Worm (Caenorhabditis elegans): ENCODE data around the gene D1025.1.

The D1025.1 gene

DNA sequence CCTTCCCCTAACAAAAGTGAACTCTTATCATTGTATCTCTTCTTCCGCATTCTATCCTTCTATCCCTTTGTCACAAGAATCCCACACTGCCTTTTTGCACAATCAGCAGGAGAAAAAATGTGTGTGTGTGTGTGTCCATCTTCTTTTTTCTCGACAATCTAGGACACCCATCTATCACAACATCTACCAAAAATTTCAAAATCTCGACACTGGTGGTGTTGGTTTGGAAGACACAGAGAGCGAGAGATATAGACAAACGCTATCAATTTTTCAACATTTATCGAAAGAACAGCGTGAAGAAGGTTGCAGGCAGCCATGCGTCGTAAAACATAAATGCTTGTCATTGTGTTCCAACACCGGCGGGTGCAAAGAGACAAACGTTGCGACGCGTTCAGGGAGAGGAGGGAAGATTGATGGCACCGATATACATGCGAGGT is 11.7 kb upstream of the D1025.1 start (continued):
- TF ChIP-seq T20F7.1 (GFP tag; optimal IDR thresholded peaks at IDR 0.05) (no peak), nhr-28 (tag; optimal IDR thresholded peaks at IDR 0.05) (peak; percentile 89), nhr-76 (tag; optimal IDR thresholded peaks at IDR 0.05) (no peak), snpc-1.2 (GFP tag; IDR thresholded peaks at IDR 0.05) (no peak), nhr-77 (tag; optimal IDR thresholded peaks at IDR 0.05) (peak; percentile 17), ama-1 (optimal IDR thresholded peaks at IDR 0.05) (no peak), tra-1 (GFP tag; IDR thresholded peaks at IDR 0.05) (peak; percentile 70), Y75B8A.6 (GFP tag; IDR thresholded peaks at IDR 0.05) (no peak), nhr-48 (tag; optimal IDR thresholded peaks at IDR 0.05) (peak; percentile 39), vab-7 (GFP tag; IDR thresholded peaks at IDR 0.05) (no peak), lin-15B (tag; optimal IDR thresholded peaks at IDR 0.05) (no peak), hlh-11 (tag; optimal IDR thresholded peaks at IDR 0.05) (peak; percentile 86), mxl-3 (GFP tag; optimal IDR thresholded peaks at IDR 0.05) (peak; percentile 70)

DNA sequence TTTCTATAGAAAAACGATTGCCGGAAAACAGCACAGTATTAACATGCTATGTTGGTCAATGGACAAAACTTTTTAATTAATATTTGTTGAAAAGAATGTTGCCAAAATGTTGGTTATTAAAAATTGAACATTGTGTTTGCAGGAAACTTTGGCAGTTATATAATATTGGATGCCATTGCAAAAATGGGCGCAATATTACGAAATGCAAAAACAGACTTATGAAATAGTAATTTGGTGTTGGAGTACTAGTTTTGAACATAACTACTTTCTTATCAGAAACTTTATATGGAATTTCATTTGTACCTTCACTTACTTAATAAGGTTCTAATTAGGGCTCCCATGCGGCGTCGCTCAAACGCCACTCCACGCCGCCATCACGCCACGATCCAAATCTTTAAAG is 10.2 kb upstream of the D1025.1 start:
- no peak for TF ChIP-seq lin-1 (GFP tag; IDR thresholded peaks at IDR 0.05)
- no peak for TF ChIP-seq lim-7 (GFP tag; IDR thresholded peaks at IDR 0.05)
- TF ChIP-seq zip-2 (tag; optimal IDR thresholded peaks at IDR 0.05) = peak; percentile 93
- TF ChIP-seq vab-7 (GFP tag; IDR thresholded peaks at IDR 0.05) = no peak
- no peak for TF ChIP-seq fos-1 (tag; optimal IDR thresholded peaks at IDR 0.05)
- no peak for TF ChIP-seq nhr-41 (GFP tag; IDR thresholded peaks at IDR 0.05)
- no peak for TF ChIP-seq lin-15B (tag; optimal IDR thresholded peaks at IDR 0.05)
- no peak for TF ChIP-seq ceh-62 (tag; optimal IDR thresholded peaks at IDR 0.05)

DNA sequence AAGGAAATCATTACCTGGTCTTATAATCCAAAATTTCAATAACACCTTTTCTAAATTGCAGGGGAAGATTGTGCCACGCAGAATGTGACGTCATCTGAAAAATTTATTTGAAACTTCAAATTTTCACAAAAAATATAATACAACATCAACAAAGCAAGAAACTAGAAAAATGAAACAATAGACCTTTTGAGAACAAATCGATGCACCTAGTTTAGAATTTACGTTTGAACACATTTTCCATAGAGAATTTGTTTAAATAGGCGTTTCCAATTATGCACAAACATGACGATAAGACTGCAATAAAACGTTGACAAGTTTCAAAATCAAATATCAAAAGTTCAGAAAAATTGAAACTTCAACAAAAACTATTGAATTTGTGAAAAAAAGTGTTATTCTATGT is 7.7 kb upstream of the D1025.1 start, which contains the start of gene fbxa-141:
fbxa-141 (minus strand) TSS at position 101 of the 400 bp plus-strand sequence.
- no peak for TF ChIP-seq spr-3 (GFP tag; optimal IDR thresholded peaks at IDR 0.05)
- TF ChIP-seq unc-62 (GFP tag; optimal IDR thresholded peaks at IDR 0.05 in 1 of 2) = peak in 1 of 2 experiments; percentile 9
- no peak for TF ChIP-seq unc-62 (tag; optimal IDR thresholded peaks at IDR 0.05)
- TF ChIP-seq set-16 (GFP tag; IDR thresholded peaks at IDR 0.05) = no peak
- no peak for TF ChIP-seq cey-2 (tag; optimal IDR thresholded peaks at IDR 0.05; ENCODE audit: borderline replicate concordance, insufficient read depth)
- TF ChIP-seq rbr-2 (tag; optimal IDR thresholded peaks at IDR 0.05) = no peak
- no peak for TF ChIP-seq unc-39 (tag; optimal IDR thresholded peaks at IDR 0.05)
- TF ChIP-seq dve-1 (tag; optimal IDR thresholded peaks at IDR 0.05; ENCODE audit: insufficient read depth) = no peak
- TF ChIP-seq daf-16 (GFP tag; optimal IDR thresholded peaks at IDR 0.05) = no peak
- TF ChIP-seq daf-16 (tag; optimal IDR thresholded peaks at IDR 0.05) = peak; percentile 17

DNA sequence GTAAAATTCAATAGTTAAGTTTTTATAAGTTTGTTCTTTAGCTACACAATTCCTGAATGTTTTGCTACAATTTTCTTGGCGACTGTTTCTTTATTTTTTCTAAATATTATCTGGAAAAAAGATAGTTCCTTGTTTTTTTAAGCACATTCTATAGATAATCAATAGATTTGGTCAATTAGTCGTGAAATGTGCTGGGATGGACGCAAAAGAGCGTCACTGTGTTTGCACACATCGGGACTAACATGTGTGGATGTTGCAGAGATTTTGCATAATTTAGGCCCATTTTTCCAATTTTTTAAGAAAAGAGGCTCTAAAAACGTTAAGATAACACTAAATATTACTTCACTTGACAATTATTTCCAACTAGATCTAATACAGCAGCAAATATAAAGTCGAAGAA is 7.1 kb upstream of the D1025.1 start:
- TF ChIP-seq mep-1 (tag; optimal IDR thresholded peaks at IDR 0.05) (peak; percentile 46), fkh-10 (GFP tag; optimal IDR thresholded peaks at IDR 0.05) (peak; percentile 29), unc-62 (GFP tag; optimal IDR thresholded peaks at IDR 0.05 in 1 of 2) (peak in 1 of 2 experiments; percentile 84), unc-62 (tag; optimal IDR thresholded peaks at IDR 0.05) (no peak), aha-1 (tag) (peak; percentile 19), Y5F2A.4 (GFP tag; optimal IDR thresholded peaks at IDR 0.05) (no peak), daf-16 (GFP tag; optimal IDR thresholded peaks at IDR 0.05) (no peak), daf-16 (tag; optimal IDR thresholded peaks at IDR 0.05) (no peak), hmg-1.1 (GFP tag; IDR thresholded peaks at IDR 0.05) (peak; percentile 30; the same call in 1 of the 2 replicates)

DNA sequence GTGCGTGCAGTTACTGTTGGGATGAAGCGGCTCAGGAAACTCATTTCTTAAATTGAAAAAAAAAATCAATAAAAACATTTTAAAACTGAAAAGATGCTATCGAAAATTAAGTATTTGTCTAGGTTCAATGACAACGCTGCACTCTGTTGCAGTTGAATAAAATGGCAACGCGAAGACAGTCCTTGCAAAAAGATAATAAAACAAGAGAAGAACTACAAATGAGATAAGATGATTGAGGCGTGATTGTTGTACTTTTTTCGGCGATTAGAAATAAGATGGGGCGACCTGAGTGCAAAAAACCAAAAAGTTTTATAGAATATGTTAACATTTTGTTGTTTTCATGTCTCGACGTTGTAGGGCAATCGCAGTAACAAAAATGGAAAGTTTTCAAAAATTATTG is 5.5 kb upstream of the D1025.1 start, which contains the start of gene gcsh-1:
gcsh-1 (minus strand) TSS at position 46 of the 400 bp plus-strand sequence.
- TF ChIP-seq nhr-6 (tag; optimal IDR thresholded peaks at IDR 0.05) (no peak), nhr-28 (tag; optimal IDR thresholded peaks at IDR 0.05) (peak; percentile 67), dmd-6 (GFP tag; IDR thresholded peaks at IDR 0.05) (peak; percentile 56), pqm-1 (tag; optimal IDR thresholded peaks at IDR 0.05) (peak; percentile 44), ceh-28 (tag; optimal IDR thresholded peaks at IDR 0.05) (no peak)

All from whole organism, L4 larva.